Worm (Caenorhabditis elegans): ENCODE measurements around the gene F47D12.9.

ce11 chrIII:6258262-6258661 lies 44.9 kb downstream of the F47D12.9 start, which contains the start of gene srg-1:
- TF ChIP-seq T22C8.4 (GFP tag; IDR thresholded peaks at IDR 0.05): no peak
- TF ChIP-seq klf-2 (GFP tag; conservative IDR thresholded peaks at IDR 0.05): no peak
- TF ChIP-seq ztf-29 (GFP tag; IDR thresholded peaks at IDR 0.05): no peak
- TF ChIP-seq ztf-23 (GFP tag; IDR thresholded peaks at IDR 0.05): no peak
- TF ChIP-seq med-1 (GFP tag; optimal IDR thresholded peaks at IDR 0.05; ENCODE audit: insufficient read depth): no peak
- no peak for TF ChIP-seq cog-1 (tag; optimal IDR thresholded peaks at IDR 0.05)

Measured in whole organism, midembryonic.